Fruit fly (Drosophila melanogaster): ENCODE measurements around the gene CG46412.

DNA sequence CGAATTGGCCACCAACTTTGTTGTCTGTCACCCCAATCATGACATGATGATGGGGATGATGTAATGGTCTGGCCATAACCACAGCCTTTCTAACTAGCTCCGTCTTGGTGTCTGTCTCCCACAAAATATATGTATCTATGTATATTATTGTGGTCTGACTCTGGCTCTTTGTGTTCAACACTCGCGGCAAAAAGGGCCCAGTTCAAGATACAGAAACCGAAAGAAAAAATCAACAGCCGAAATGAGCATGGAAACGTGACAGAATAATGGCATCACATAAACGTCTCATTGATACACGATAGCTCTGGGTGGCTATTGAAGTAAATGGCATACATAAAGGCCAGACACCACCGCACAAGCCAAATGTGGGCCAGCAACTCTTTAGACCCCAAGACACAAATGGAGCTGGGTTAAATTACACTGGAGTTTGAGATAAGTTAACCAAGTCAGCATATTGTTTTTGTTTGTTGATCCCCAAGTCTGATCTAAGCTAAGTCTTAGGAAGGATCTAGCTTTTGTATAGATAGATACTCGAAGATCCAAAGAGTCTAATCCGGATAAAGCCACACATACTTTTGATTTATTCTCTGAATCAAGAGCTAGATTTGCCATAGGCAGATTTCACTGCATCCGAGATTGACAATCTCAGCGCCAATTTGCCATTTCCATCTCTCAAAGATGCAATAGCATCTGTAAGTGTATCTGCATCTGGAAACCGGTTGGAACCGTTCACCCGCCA is 31.7 kb downstream of the CG46412 start:
- TF ChIP-seq usp (GFP tag; optimal IDR thresholded peaks at IDR 0.05) (no peak), CG8478 (optimal IDR thresholded peaks at IDR 0.05) (no peak), EcR (GFP tag; optimal IDR thresholded peaks at IDR 0.05) (no peak), psq (optimal IDR thresholded peaks at IDR 0.05) (no peak), pan (optimal IDR thresholded peaks at IDR 0.05) (no peak), Dll (optimal IDR thresholded peaks at IDR 0.05) (no peak)

All from whole organism.